Worm (Caenorhabditis elegans) whole organism, L2 larva: ENCODE data around the gene F41B5.12.

ENCODE experiments used
- ama-1 ChIP-seq: fragments of 150-350 bp; optimal IDR thresholded peaks from 2 replicates; lab custom pipeline; 2018; ENCODE audit warnings: inconsistent platforms
- ceh-16 ChIP-seq: fragments of 150-350 bp; optimal IDR thresholded peaks from 2 replicates; lab custom pipeline; 2014; ENCODE audit warnings: missing biosample characterization, missing genetic modification characterization
- elt-1 ChIP-seq: fragments of 150-350 bp; optimal IDR thresholded peaks from 2 replicates; lab custom pipeline; 2014; ENCODE audit warnings: missing biosample characterization, missing genetic modification characterization
- lsy-2 ChIP-seq, 2 experiments: fragments of 150-350 bp in 1 of 2; sonication (generic microtip) in 1 of 2; optimal IDR thresholded peaks; 2 replicates each; lab custom pipeline; 2014 to 2017; ENCODE audit warnings: missing biosample characterization in 2 of 2, missing genetic modification characterization in 2 of 2
- nhr-129 ChIP-seq: fragments of 150-350 bp; optimal IDR thresholded peaks from 2 replicates; lab custom pipeline; 2014; ENCODE audit warnings: missing biosample characterization, missing genetic modification characterization
- peb-1 ChIP-seq: fragments of 150-350 bp; optimal IDR thresholded peaks from 2 replicates; lab custom pipeline; 2014; ENCODE audit warnings: missing biosample characterization, missing genetic modification characterization
- ztf-11 ChIP-seq: sonication (generic microtip); optimal IDR thresholded peaks from 2 replicates; lab custom pipeline; 2017; ENCODE audit warnings: missing biosample characterization, missing genetic modification characterization

DNA sequence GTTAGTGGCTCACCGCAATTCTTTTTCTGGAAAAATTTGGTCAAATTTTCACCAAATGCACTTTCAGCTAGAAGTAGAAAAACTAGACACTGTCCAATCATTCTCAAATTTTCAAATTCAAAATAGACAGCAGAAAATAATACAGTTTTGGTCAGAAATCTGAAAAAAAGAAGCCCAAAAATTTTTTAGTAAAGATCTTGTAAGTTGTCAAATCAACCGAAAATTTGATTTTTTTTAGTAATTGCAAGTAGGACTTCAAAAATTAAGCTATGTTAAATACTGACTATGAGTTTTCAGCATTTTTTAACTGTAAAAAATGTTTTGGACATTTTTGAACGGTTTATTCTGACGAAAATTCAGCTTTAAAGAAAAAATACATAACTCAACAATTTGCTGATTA, 40.1 kb downstream of the F41B5.12 start, which contains the start of gene Y19D10B.8:
- TF ChIP-seq ama-1 (lab: Kevin White, UChicago) = no peak
- no peak for TF ChIP-seq nhr-129 (tag; lab: Kevin White, UChicago)
- no peak for TF ChIP-seq lsy-2 (tag; optimal IDR thresholded peaks at IDR 0.05; lab: Kevin White, UChicago)
- no peak for TF ChIP-seq ztf-11 (tag; lab: Kevin White, UChicago)
- TF ChIP-seq ceh-16 (tag; lab: Kevin White, UChicago) = no peak
- TF ChIP-seq peb-1 = no peak
- TF ChIP-seq elt-1 (tag; lab: Kevin White, UChicago) = no peak
